Worm (Caenorhabditis elegans) whole organism, L4 larva: ENCODE data around the gene F35G2.1.

Experiments
- D1046.2 ChIP-seq: fragments of 200-800 bp; sonication (Bioruptor generic); IDR thresholded peaks from 2 replicates; pipeline ENCODE4 v1.3.6; 2022; ENCODE audit warnings: missing genetic modification characterization, missing compliant biosample characterization
- F10B5.3 ChIP-seq: sonication (generic microtip); optimal IDR thresholded peaks from 2 replicates; lab custom pipeline; 2016; ENCODE audit warnings: mild to moderate bottlenecking, missing genetic modification characterization, missing compliant biosample characterization
- F26F4.8 ChIP-seq: fragments of 200-800 bp; sonication (Bioruptor generic); conservative IDR thresholded peaks from 2 replicates; pipeline ENCODE4 v1.3.6; 2022; ENCODE audit warnings: missing genetic modification characterization, missing compliant biosample characterization
- F37D6.2 ChIP-seq: sonication (generic microtip); optimal IDR thresholded peaks from 2 replicates; lab custom pipeline; 2016; ENCODE audit warnings: mild to moderate bottlenecking, missing genetic modification characterization, missing compliant biosample characterization
- R02D3.7 ChIP-seq: fragments of 150-350 bp; sonication (generic microtip); optimal IDR thresholded peaks from 3 replicates; lab custom pipeline; 2014; ENCODE audit warnings: missing biosample characterization, missing genetic modification characterization
- ZK337.2 ChIP-seq: fragments of 200-800 bp; sonication (Bioruptor generic); IDR thresholded peaks from 2 replicates; pipeline ENCODE4 v1.3.6; 2022; ENCODE audit warnings: missing genetic modification reagents, missing genetic modification characterization, missing compliant biosample characterization
- attf-4 ChIP-seq: sonication (generic microtip); optimal IDR thresholded peaks from 3 replicates; lab custom pipeline; 2017; ENCODE audit warnings: missing biosample characterization, missing genetic modification characterization
- ceh-32 ChIP-seq: sonication (generic microtip); optimal IDR thresholded peaks from 2 replicates; lab custom pipeline; 2016; ENCODE audit warnings: mild to moderate bottlenecking, missing genetic modification characterization, missing compliant biosample characterization; ENCODE audit not compliant: poor library complexity
- ceh-62 ChIP-seq: sonication (generic microtip); optimal IDR thresholded peaks from 2 replicates; lab custom pipeline; 2017; ENCODE audit warnings: missing biosample characterization, missing genetic modification characterization
- ceh-82 ChIP-seq: sonication (generic microtip); optimal IDR thresholded peaks from 2 replicates; lab custom pipeline; 2017; ENCODE audit warnings: missing biosample characterization, missing genetic modification characterization
- cey-2 ChIP-seq: sonication (generic microtip); optimal IDR thresholded peaks from 3 replicates; lab custom pipeline; 2017; ENCODE audit warnings: missing genetic modification characterization, mild to moderate bottlenecking, missing compliant biosample characterization, antibody characterized with exemption, borderline replicate concordance; ENCODE audit not compliant: insufficient read depth
- daf-12 ChIP-seq: fragments of 150-350 bp; optimal IDR thresholded peaks from 2 replicates; lab custom pipeline; 2014; ENCODE audit warnings: missing biosample characterization, missing genetic modification reagents, missing genetic modification characterization
- daf-16 ChIP-seq, 3 experiments: sonication (generic microtip); optimal IDR thresholded peaks; 2 replicates each; lab custom pipeline; 2016 to 2017; ENCODE audit warnings: missing genetic modification characterization in 3 of 3, missing genetic modification reagents in 3 of 3, mild to moderate bottlenecking in 2 of 3, missing compliant biosample characterization in 2 of 3, missing biosample characterization in 1 of 3, moderate library complexity in 1 of 3
- daf-8 ChIP-seq: fragments of 200-800 bp; sonication (Bioruptor generic); IDR thresholded peaks from 2 replicates; pipeline ENCODE4 v1.3.6; 2022; ENCODE audit warnings: missing genetic modification characterization, missing compliant biosample characterization
- dmd-6 ChIP-seq: fragments of 200-800 bp; sonication (Bioruptor generic); IDR thresholded peaks from 2 replicates; pipeline ENCODE4 v1.3.6; 2022; ENCODE audit warnings: missing genetic modification reagents, missing genetic modification characterization, missing compliant biosample characterization
- dve-1 ChIP-seq: sonication (generic microtip); optimal IDR thresholded peaks from 2 replicates; lab custom pipeline; 2017; ENCODE audit warnings: antibody characterized with exemption, mild to moderate bottlenecking, missing genetic modification characterization, missing compliant biosample characterization; ENCODE audit not compliant: insufficient read depth
- hlh-30 ChIP-seq: sonication (generic microtip); optimal IDR thresholded peaks from 2 replicates; lab custom pipeline; 2017; ENCODE audit warnings: antibody characterized with exemption, mild to moderate bottlenecking, missing genetic modification characterization, missing compliant biosample characterization; ENCODE audit not compliant: insufficient read depth
- hmg-1.1 ChIP-seq: fragments of 200-800 bp; sonication (Bioruptor generic); IDR thresholded peaks from 2 replicates; pipeline ENCODE4 v1.3.6; 2022; ENCODE audit warnings: missing genetic modification reagents, missing genetic modification characterization, missing compliant biosample characterization
- lim-7 ChIP-seq: fragments of 200-800 bp; sonication (Bioruptor generic); IDR thresholded peaks from 2 replicates; pipeline ENCODE4 v1.3.6; 2022; ENCODE audit warnings: missing genetic modification characterization, missing compliant biosample characterization
- lin-29 ChIP-seq: fragments of 200-800 bp; sonication (Bioruptor generic); IDR thresholded peaks from 2 replicates; pipeline ENCODE4 v1.3.6; 2022; ENCODE audit warnings: missing genetic modification reagents, missing genetic modification characterization, missing compliant biosample characterization
- lin-38 ChIP-seq: fragments of 200-800 bp; sonication (Bioruptor generic); IDR thresholded peaks from 2 replicates; pipeline ENCODE4 v1.3.6; 2022; ENCODE audit warnings: missing genetic modification reagents, missing genetic modification characterization, missing compliant biosample characterization
- lin-39 ChIP-seq: fragments of 150-350 bp; optimal IDR thresholded peaks from 2 replicates; lab custom pipeline; 2014; ENCODE audit warnings: missing biosample characterization, missing genetic modification reagents, missing genetic modification characterization
- lsy-2 ChIP-seq, 2 experiments: fragments of 150-350 bp in 1 of 2; sonication (generic microtip) in 1 of 2; optimal IDR thresholded peaks; 2 replicates each; lab custom pipeline; 2014 to 2017; ENCODE audit warnings: missing biosample characterization in 2 of 2, missing genetic modification characterization in 2 of 2
- mdl-1 ChIP-seq, 2 experiments: fragments of 150-350 bp in 1 of 2; sonication (generic microtip) in 1 of 2; optimal IDR thresholded peaks; 2 replicates each; lab custom pipeline; 2014 to 2017; ENCODE audit warnings: missing biosample characterization in 2 of 2, missing genetic modification characterization in 2 of 2
- mes-2 ChIP-seq: sonication (generic microtip); optimal IDR thresholded peaks from 2 replicates; lab custom pipeline; 2016; ENCODE audit warnings: missing genotype, mild to moderate bottlenecking, missing genetic modification characterization, missing compliant biosample characterization; ENCODE audit not compliant: poor library complexity, severe bottlenecking
- mxl-2 ChIP-seq: fragments of 200-800 bp; sonication (Bioruptor generic); conservative IDR thresholded peaks from 2 replicates; pipeline ENCODE4 v1.3.6; 2022; ENCODE audit warnings: missing genetic modification reagents, missing genetic modification characterization, missing compliant biosample characterization
- nhr-11 ChIP-seq: fragments of 150-350 bp; optimal IDR thresholded peaks from 2 replicates; lab custom pipeline; 2014; ENCODE audit warnings: missing biosample characterization, missing genetic modification characterization
- nhr-111 ChIP-seq: fragments of 200-800 bp; sonication (Bioruptor generic); optimal IDR thresholded peaks from 2 replicates; lab custom pipeline; 2018; ENCODE audit warnings: mild to moderate bottlenecking, missing genetic modification characterization, missing compliant biosample characterization
- nhr-42 ChIP-seq: fragments of 200-800 bp; sonication (Bioruptor generic); IDR thresholded peaks from 2 replicates; pipeline ENCODE4 v1.3.6; 2022; ENCODE audit warnings: missing genetic modification characterization, missing compliant biosample characterization
- nhr-76 ChIP-seq: fragments of 150-350 bp; optimal IDR thresholded peaks from 2 replicates; lab custom pipeline; 2014; ENCODE audit warnings: missing biosample characterization, missing genetic modification characterization
- pha-4 ChIP-seq, 2 experiments: fragments of 150-350 bp in 1 of 2; fragments of 200-800 bp in 1 of 2; sonication (Bioruptor generic) in 1 of 2; IDR thresholded peaks in 1 of 2; optimal IDR thresholded peaks in 1 of 2; 2 replicates each; pipeline versions ENCODE4 v1.3.6 to Lab custom; 2014 to 2022; ENCODE audit warnings: missing genetic modification characterization in 2 of 2, missing genetic modification reagents in 2 of 2, missing biosample characterization in 1 of 2, missing compliant biosample characterization in 1 of 2
- php-3 ChIP-seq: fragments of 200-800 bp; sonication (Bioruptor generic); IDR thresholded peaks from 2 replicates; pipeline ENCODE4 v1.3.6; 2022; ENCODE audit warnings: missing genetic modification reagents, missing genetic modification characterization, missing compliant biosample characterization
- pqm-1 ChIP-seq: sonication (generic microtip); optimal IDR thresholded peaks from 2 replicates; lab custom pipeline; 2017; ENCODE audit warnings: missing biosample characterization, missing genetic modification characterization
- rbr-2 ChIP-seq: sonication (generic microtip); optimal IDR thresholded peaks from 2 replicates; lab custom pipeline; 2016; ENCODE audit warnings: missing genotype, missing genetic modification characterization, missing compliant biosample characterization
- sdz-12 ChIP-seq: fragments of 200-800 bp; sonication (Bioruptor generic); optimal IDR thresholded peaks from 2 replicates; lab custom pipeline; 2018; ENCODE audit warnings: mild to moderate bottlenecking, missing genetic modification characterization, missing compliant biosample characterization
- set-16 ChIP-seq: fragments of 200-800 bp; sonication (Bioruptor generic); IDR thresholded peaks from 2 replicates; pipeline ENCODE4 v1.3.6; 2022; ENCODE audit warnings: missing genetic modification reagents, missing genetic modification characterization, missing compliant biosample characterization
- snpc-4 ChIP-seq: fragments of 150-350 bp; optimal IDR thresholded peaks from 2 replicates; lab custom pipeline; 2014; ENCODE audit warnings: missing biosample characterization, missing genetic modification characterization
- spr-1 ChIP-seq: sonication (generic microtip); optimal IDR thresholded peaks from 2 replicates; lab custom pipeline; 2016; ENCODE audit warnings: mild to moderate bottlenecking, missing genetic modification characterization, missing compliant biosample characterization
- spr-3 ChIP-seq: fragments of 200-800 bp; sonication (Bioruptor generic); optimal IDR thresholded peaks from 2 replicates; lab custom pipeline; 2018; ENCODE audit warnings: mild to moderate bottlenecking, missing genetic modification characterization, missing compliant biosample characterization
- tag-97 ChIP-seq: fragments of 200-800 bp; sonication (Bioruptor generic); IDR thresholded peaks from 2 replicates; pipeline ENCODE4 v1.3.6; 2022; ENCODE audit warnings: missing genetic modification characterization, missing compliant biosample characterization
- unc-39 ChIP-seq: sonication (generic microtip); optimal IDR thresholded peaks from 2 replicates; lab custom pipeline; 2017; ENCODE audit warnings: missing biosample characterization, missing genetic modification characterization
- unc-62 ChIP-seq, 3 experiments: fragments of 150-350 bp in 1 of 3; sonication (generic microtip); optimal IDR thresholded peaks in 2 of 3; peaks in 1 of 3; 1 replicate in 1 of 3; 2 replicates in 2 of 3; lab custom pipeline; 2014 to 2017; ENCODE audit warnings: missing biosample characterization in 3 of 3, missing genetic modification characterization in 3 of 3, missing genetic modification reagents in 3 of 3, missing genotype in 1 of 3
- zfp-3 ChIP-seq: fragments of 200-800 bp; sonication (Bioruptor generic); conservative IDR thresholded peaks from 2 replicates; pipeline ENCODE4 v1.3.6; 2022; ENCODE audit warnings: missing genetic modification reagents, missing genetic modification characterization, missing compliant biosample characterization
- zip-2 ChIP-seq: fragments of 150-350 bp; optimal IDR thresholded peaks from 2 replicates; lab custom pipeline; 2014; ENCODE audit warnings: missing biosample characterization, missing genetic modification characterization
- ztf-11 ChIP-seq: fragments of 150-350 bp; optimal IDR thresholded peaks from 2 replicates; lab custom pipeline; 2014; ENCODE audit warnings: missing biosample characterization, missing genetic modification characterization

Gene F35G2.1

DNA sequence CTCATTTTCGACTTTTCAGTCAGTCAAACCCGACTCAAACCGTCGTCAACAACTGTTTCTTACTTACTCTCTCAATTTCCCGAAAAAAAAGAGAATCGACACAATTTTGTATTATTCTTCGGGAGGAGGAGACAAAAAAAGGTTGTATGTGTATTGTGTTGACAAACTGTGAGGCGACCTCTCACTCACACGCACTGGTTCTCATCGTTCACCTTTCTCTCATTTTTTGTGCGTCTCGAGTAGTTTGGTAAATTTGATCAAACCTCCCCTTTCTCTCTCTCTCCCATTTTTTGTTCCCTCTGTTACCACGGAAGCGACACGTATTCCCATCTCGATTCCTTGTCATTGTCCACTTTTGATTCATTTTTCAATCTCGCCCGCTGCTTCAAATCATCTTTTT, 4.2 kb upstream of the F35G2.1 start:
- no peak for TF ChIP-seq hmg-1.1 (GFP tag; lab: Robert Waterston, UW)
- TF ChIP-seq cey-2 (tag; lab: Kevin White, UChicago): no peak
- TF ChIP-seq dmd-6 (GFP tag; lab: Robert Waterston, UW): peak; percentile 16; the same call in 1 of the 2 replicates
- TF ChIP-seq pha-4 (GFP tag; IDR thresholded peaks at IDR 0.05; lab: Robert Waterston, UW): no peak
- peak; percentile 10 for TF ChIP-seq pha-4 (tag; optimal IDR thresholded peaks at IDR 0.05; lab: Kevin White, UChicago)
- no peak for TF ChIP-seq attf-4 (tag; lab: Kevin White, UChicago)
- TF ChIP-seq dve-1 (tag; lab: Kevin White, UChicago): peak; percentile 4
- TF ChIP-seq, all 104 proteins: peak for 3

DNA sequence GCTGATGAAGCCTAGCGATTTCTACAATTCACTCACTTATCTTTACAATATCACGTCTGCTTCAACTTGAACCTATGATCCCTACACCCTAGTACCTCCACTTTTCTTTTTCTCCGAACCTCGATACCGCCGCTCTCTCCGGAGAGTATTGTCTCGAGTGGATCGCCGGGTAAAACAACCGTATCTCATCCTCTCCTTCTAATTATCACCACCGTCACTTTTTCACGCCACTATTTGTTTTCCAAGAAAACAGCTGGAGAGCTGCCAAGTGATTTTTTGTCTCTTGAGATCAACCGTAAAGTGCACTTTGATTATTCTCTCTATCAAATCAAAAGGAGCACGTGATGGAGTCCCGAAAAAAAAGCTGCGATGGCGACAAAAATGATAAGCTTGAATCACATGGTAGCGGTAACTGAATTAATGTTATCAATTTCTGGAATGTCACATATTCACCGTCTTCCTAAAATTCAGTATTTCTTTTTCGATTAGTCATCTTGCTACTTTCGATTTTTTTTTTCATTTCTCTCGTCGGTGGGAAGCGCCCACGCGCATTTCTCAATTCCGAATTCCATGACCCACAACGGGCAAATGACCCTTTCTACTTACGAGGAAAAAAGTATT, 3.4 kb upstream of the F35G2.1 start:
- TF ChIP-seq zfp-3 (GFP tag; lab: Robert Waterston, UW) (no peak), sdz-12 (no peak), mxl-2 (GFP tag; lab: Robert Waterston, UW) (0 out of 2 replicates have a peak, but pooled peaks have one; percentile 26), nhr-111 (GFP tag; lab: Kevin White, UChicago) (no peak), hmg-1.1 (GFP tag; lab: Robert Waterston, UW) (no peak), nhr-11 (tag; lab: Kevin White, UChicago) (no peak), daf-16 (GFP tag; optimal IDR thresholded peaks at IDR 0.05; lab: Kevin White, UChicago) (peak in 1 of 2 experiments; percentile 1), daf-16 (tag; optimal IDR thresholded peaks at IDR 0.05; lab: Kevin White, UChicago) (peak; percentile 45), cey-2 (tag; lab: Kevin White, UChicago) (no peak), lin-38 (peak; percentile 16), daf-12 (tag; lab: Kevin White, UChicago) (no peak), zip-2 (tag; lab: Kevin White, UChicago) (no peak), nhr-42 (GFP tag; lab: Robert Waterston, UW) (no peak), F26F4.8 (GFP tag; lab: Robert Waterston, UW) (no peak), unc-39 (tag; lab: Kevin White, UChicago) (no peak), ZK337.2 (GFP tag; lab: Robert Waterston, UW) (no peak), nhr-76 (tag; lab: Kevin White, UChicago) (no peak), D1046.2 (GFP tag; lab: Robert Waterston, UW) (no peak), ceh-82 (no peak), hlh-30 (tag; lab: Kevin White, UChicago) (peak; percentile 72), F37D6.2 (no peak), R02D3.7 (tag; lab: Kevin White, UChicago) (no peak), lin-29 (GFP tag; lab: Robert Waterston, UW) (no peak), F10B5.3 (tag; lab: Kevin White, UChicago) (no peak), snpc-4 (tag; lab: Kevin White, UChicago) (no peak), ceh-62 (no peak), lin-39 (tag; lab: Kevin White, UChicago) (no peak), daf-8 (GFP tag; lab: Robert Waterston, UW) (no peak), unc-62 (GFP tag; optimal IDR thresholded peaks at IDR 0.05 in 1 of 2; lab: Kevin White, UChicago) (peak; percentile 30 to 97), unc-62 (tag; optimal IDR thresholded peaks at IDR 0.05; lab: Kevin White, UChicago) (no peak), set-16 (no peak), lsy-2 (tag; optimal IDR thresholded peaks at IDR 0.05; lab: Kevin White, UChicago) (peak in 1 of 2 experiments; percentile 3), ztf-11 (no peak), spr-1 (tag; lab: Kevin White, UChicago) (no peak), rbr-2 (tag; lab: Kevin White, UChicago) (no peak), mdl-1 (tag; optimal IDR thresholded peaks at IDR 0.05; lab: Kevin White, UChicago) (peak in 1 of 2 experiments; percentile 21), mes-2 (tag; lab: Kevin White, UChicago) (peak; percentile 1), php-3 (GFP tag; lab: Robert Waterston, UW) (0 out of 2 replicates have a peak, but pooled peaks have one; percentile 13), lim-7 (GFP tag; lab: Robert Waterston, UW) (no peak), tag-97 (GFP tag; lab: Robert Waterston, UW) (no peak), pqm-1 (tag; lab: Kevin White, UChicago) (peak; percentile 58), spr-3 (GFP tag; lab: Kevin White, UChicago) (no peak), ceh-32 (tag; lab: Kevin White, UChicago) (no peak), dve-1 (tag; lab: Kevin White, UChicago) (peak; percentile 92)
